Worm (Caenorhabditis elegans) whole organism, L4/young adult: ENCODE results near the gene srh-62.

ENCODE experiments used
- W03F9.2 ChIP-seq: fragments of 150-350 bp; optimal IDR thresholded peaks from 2 replicates; lab custom pipeline; 2014; ENCODE audit warnings: missing biosample characterization, missing genetic modification characterization
- dao-5 ChIP-seq: sonication (generic microtip); optimal IDR thresholded peaks from 2 replicates; lab custom pipeline; 2016; ENCODE audit warnings: missing genotype, missing genetic modification characterization, moderate library complexity, missing compliant biosample characterization

- no peak for TF ChIP-seq dao-5 (tag; lab: Kevin White, UChicago)
- no peak for TF ChIP-seq W03F9.2
These were observed 14.5 kb downstream of the srh-62 start, which contains the start of gene ZK6.6 for ce11 chrV:388397-388796.
